Worm (Caenorhabditis elegans) whole organism, mixed stage, embryonic: ENCODE results near the gene nep-18.
"Not testable (repeated sequence)": the region's sequence is repeated elsewhere in the genome, so short reads cannot be mapped to it uniquely, and the experiment has no call there.

Experiments
- M03D4.4 ChIP-seq: sonication (generic microtip); optimal IDR thresholded peaks from 2 replicates; lab custom pipeline; 2017; ENCODE audit warnings: mild to moderate bottlenecking, missing genetic modification characterization, missing compliant biosample characterization
- blmp-1 ChIP-seq: fragments of 150-350 bp; optimal IDR thresholded peaks from 2 replicates; lab custom pipeline; 2014; ENCODE audit warnings: missing biosample characterization, missing genetic modification characterization
- ceh-43 ChIP-seq: fragments of 200-800 bp; sonication (Bioruptor generic); optimal IDR thresholded peaks from 2 replicates; lab custom pipeline; 2018; ENCODE audit warnings: mild to moderate bottlenecking, missing genetic modification characterization, moderate library complexity, missing compliant biosample characterization
- ceh-83 ChIP-seq: fragments of 200-800 bp; sonication (Bioruptor generic); optimal IDR thresholded peaks from 2 replicates; lab custom pipeline; 2018; ENCODE audit warnings: mild to moderate bottlenecking, missing genetic modification characterization, missing compliant biosample characterization
- ces-1 ChIP-seq: fragments of 150-350 bp; optimal IDR thresholded peaks from 2 replicates; lab custom pipeline; 2014; ENCODE audit warnings: missing biosample characterization, missing genetic modification reagents, missing genetic modification characterization
- drap-1 ChIP-seq: fragments of 200-800 bp; sonication (Bioruptor generic); optimal IDR thresholded peaks from 3 replicates; lab custom pipeline; 2018; ENCODE audit warnings: mild to moderate bottlenecking, missing genetic modification characterization, missing compliant biosample characterization
- elt-1 ChIP-seq: sonication (generic microtip); optimal IDR thresholded peaks from 2 replicates; lab custom pipeline; 2017; ENCODE audit warnings: missing genetic modification characterization, mild to moderate bottlenecking, missing compliant biosample characterization, antibody characterized with exemption, moderate library complexity, borderline replicate concordance; ENCODE audit not compliant: insufficient read depth
- elt-3 ChIP-seq: fragments of 150-350 bp; optimal IDR thresholded peaks from 2 replicates; lab custom pipeline; 2014; ENCODE audit warnings: missing biosample characterization, missing genetic modification characterization
- ham-2 ChIP-seq: fragments of 200-800 bp; sonication (Bioruptor generic); optimal IDR thresholded peaks from 2 replicates; lab custom pipeline; 2018; ENCODE audit warnings: mild to moderate bottlenecking, missing genetic modification characterization, missing compliant biosample characterization
- hlh-1 ChIP-seq: fragments of 150-350 bp; optimal IDR thresholded peaks from 2 replicates; lab custom pipeline; 2014; ENCODE audit warnings: missing biosample characterization, missing genetic modification reagents, missing genetic modification characterization
- lin-13 ChIP-seq: fragments of 150-350 bp; optimal IDR thresholded peaks from 2 replicates; lab custom pipeline; 2014; ENCODE audit warnings: missing biosample characterization, missing genetic modification characterization
- lin-32 ChIP-seq: fragments of 200-800 bp; sonication (Bioruptor generic); optimal IDR thresholded peaks from 2 replicates; lab custom pipeline; 2018; ENCODE audit warnings: mild to moderate bottlenecking, missing genetic modification characterization, missing compliant biosample characterization
- mab-5 ChIP-seq: fragments of 150-350 bp; optimal IDR thresholded peaks from 2 replicates; lab custom pipeline; 2014; ENCODE audit warnings: missing biosample characterization, missing genetic modification characterization
- mep-1 ChIP-seq: fragments of 150-350 bp; optimal IDR thresholded peaks from 2 replicates; lab custom pipeline; 2017; ENCODE audit warnings: missing biosample characterization, missing genetic modification reagents, missing genetic modification characterization, inconsistent platforms
- mls-2 ChIP-seq: sonication (generic microtip); optimal IDR thresholded peaks from 2 replicates; lab custom pipeline; 2016; ENCODE audit warnings: mild to moderate bottlenecking, missing genetic modification characterization, moderate library complexity, missing compliant biosample characterization
- nhr-12 ChIP-seq: fragments of 150-350 bp; optimal IDR thresholded peaks from 2 replicates; lab custom pipeline; 2014; ENCODE audit warnings: missing biosample characterization, missing genetic modification characterization
- nhr-2 ChIP-seq: fragments of 150-350 bp; optimal IDR thresholded peaks from 2 replicates; lab custom pipeline; 2014; ENCODE audit warnings: missing biosample characterization, missing genetic modification characterization
- nhr-237 ChIP-seq: fragments of 150-350 bp; optimal IDR thresholded peaks from 2 replicates; lab custom pipeline; 2014; ENCODE audit warnings: missing biosample characterization, missing genetic modification characterization
- nhr-28 ChIP-seq: fragments of 150-350 bp; optimal IDR thresholded peaks from 2 replicates; lab custom pipeline; 2014; ENCODE audit warnings: missing biosample characterization, missing genetic modification characterization
- nhr-76 ChIP-seq: sonication (generic microtip); optimal IDR thresholded peaks from 2 replicates; lab custom pipeline; 2017; ENCODE audit warnings: missing biosample characterization, missing genetic modification characterization
- pha-4 ChIP-seq: fragments of 150-350 bp; optimal IDR thresholded peaks from 2 replicates; lab custom pipeline; 2018; ENCODE audit warnings: missing biosample characterization, missing genetic modification reagents, missing genetic modification characterization
- sem-2 ChIP-seq: fragments of 200-800 bp; sonication (Bioruptor generic); optimal IDR thresholded peaks from 2 replicates; lab custom pipeline; 2018; ENCODE audit warnings: mild to moderate bottlenecking, missing genetic modification characterization, missing compliant biosample characterization
- snpc-4 ChIP-seq: fragments of 150-350 bp; optimal IDR thresholded peaks from 2 replicates; lab custom pipeline; 2014; ENCODE audit warnings: missing biosample characterization, missing genetic modification characterization
- sptf-1 ChIP-seq: sonication (generic microtip); optimal IDR thresholded peaks from 2 replicates; lab custom pipeline; 2017; ENCODE audit warnings: mild to moderate bottlenecking, missing genetic modification characterization, moderate library complexity, missing compliant biosample characterization
- tbx-8 ChIP-seq: fragments of 200-800 bp; sonication (Bioruptor generic); optimal IDR thresholded peaks from 2 replicates; lab custom pipeline; 2018; ENCODE audit warnings: mild to moderate bottlenecking, missing genetic modification characterization, moderate library complexity, missing compliant biosample characterization
- unc-120 ChIP-seq: sonication (generic microtip); optimal IDR thresholded peaks from 2 replicates; lab custom pipeline; 2017; ENCODE audit warnings: missing genetic modification characterization, missing compliant biosample characterization; ENCODE audit not compliant: poor library complexity, severe bottlenecking
- unc-39 ChIP-seq: fragments of 150-350 bp; optimal IDR thresholded peaks from 2 replicates; lab custom pipeline; 2014; ENCODE audit warnings: missing biosample characterization, missing genetic modification characterization
- zip-8 ChIP-seq: fragments of 150-350 bp; optimal IDR thresholded peaks from 2 replicates; lab custom pipeline; 2014; ENCODE audit warnings: missing biosample characterization, missing genetic modification characterization
- ztf-11 ChIP-seq: fragments of 150-350 bp; optimal IDR thresholded peaks from 2 replicates; lab custom pipeline; 2014; ENCODE audit warnings: missing biosample characterization, missing genetic modification characterization

nep-18 gene

DNA sequence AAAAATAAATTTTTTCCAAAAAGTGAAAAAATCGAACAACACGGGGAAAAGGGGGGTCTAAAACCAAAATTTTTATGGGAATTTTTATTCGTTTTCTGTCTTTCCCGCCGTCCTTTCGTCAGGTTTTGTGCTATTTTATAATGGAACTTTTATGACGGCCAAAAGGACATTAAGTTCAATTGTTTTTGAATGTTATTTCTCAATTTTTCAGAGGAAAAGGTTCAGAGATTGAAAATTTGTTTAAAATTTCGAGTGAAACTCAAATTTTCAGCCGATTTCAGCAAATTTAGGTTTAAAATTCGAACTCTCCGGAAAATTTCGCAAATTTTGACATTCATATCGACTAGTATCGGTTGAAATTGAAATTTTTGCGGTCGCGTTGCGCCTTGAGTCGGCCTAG, at the start of gene nep-18:
nep-18 (minus strand) TSS at position 101 of the 400 bp plus-strand sequence.
- TF ChIP-seq zip-8 = no peak
- TF ChIP-seq nhr-28 (tag; lab: Kevin White, UChicago) = no peak
- TF ChIP-seq mls-2 = no peak
- no peak for TF ChIP-seq hlh-1 (tag; lab: Kevin White, UChicago)
- TF ChIP-seq ztf-11 (tag; lab: Kevin White, UChicago) = no peak
- no peak for TF ChIP-seq nhr-76
- no peak for TF ChIP-seq ces-1
- no peak for TF ChIP-seq nhr-12
- TF ChIP-seq ceh-83 = no peak
- TF ChIP-seq snpc-4 = no peak
- TF ChIP-seq sptf-1 (tag; lab: Kevin White, UChicago) = no peak
- no peak for TF ChIP-seq lin-13 (tag; lab: Kevin White, UChicago)
- no peak for TF ChIP-seq mab-5 (tag; lab: Kevin White, UChicago)
- TF ChIP-seq unc-39 (tag; lab: Kevin White, UChicago) = no peak
- TF ChIP-seq lin-32 = no peak
- no peak for TF ChIP-seq mep-1 (tag; lab: Kevin White, UChicago)
- TF ChIP-seq elt-1 (tag; lab: Kevin White, UChicago) = no peak
- TF ChIP-seq, all 35 proteins: peak for 0

- TF ChIP-seq nhr-237 (tag; lab: Kevin White, UChicago); ceh-43 (GFP tag; lab: Kevin White, UChicago); nhr-2 (tag; lab: Kevin White, UChicago): not testable (repeated sequence)
Measured at ce11 chrII:2612278-2612677, 48.4 kb upstream of the nep-18 start, which contains the start of gene D2062.13. Gene D2062.13 (plus strand): TSS chrII:2612578.

DNA sequence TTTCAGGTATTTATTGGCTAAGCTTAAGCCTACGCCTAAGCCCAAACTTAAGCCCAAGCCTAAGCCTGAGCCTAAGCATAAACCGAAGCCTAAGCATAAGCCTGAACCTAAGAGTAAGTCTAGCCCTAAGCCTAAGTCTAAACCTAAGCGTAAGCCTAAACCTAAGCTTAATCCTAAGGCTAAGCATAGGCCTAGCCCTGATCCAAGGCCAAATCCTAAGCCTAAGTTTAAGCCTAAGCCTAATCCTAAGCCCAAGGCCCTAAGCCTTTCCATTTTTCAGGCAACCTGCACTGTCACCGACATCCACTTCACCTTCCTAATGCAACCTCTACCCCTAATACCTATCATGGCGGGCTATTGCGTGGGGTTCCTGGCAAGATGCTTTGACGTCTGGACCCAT, 47.1 kb upstream of the nep-18 start:
- TF ChIP-seq ztf-11 (tag; lab: Kevin White, UChicago) (no peak), unc-39 (tag; lab: Kevin White, UChicago) (no peak), elt-1 (tag; lab: Kevin White, UChicago) (no peak), ceh-43 (GFP tag; lab: Kevin White, UChicago) (no peak), mep-1 (tag; lab: Kevin White, UChicago) (no peak), M03D4.4 (tag; lab: Kevin White, UChicago) (no peak), nhr-76 (no peak)

DNA sequence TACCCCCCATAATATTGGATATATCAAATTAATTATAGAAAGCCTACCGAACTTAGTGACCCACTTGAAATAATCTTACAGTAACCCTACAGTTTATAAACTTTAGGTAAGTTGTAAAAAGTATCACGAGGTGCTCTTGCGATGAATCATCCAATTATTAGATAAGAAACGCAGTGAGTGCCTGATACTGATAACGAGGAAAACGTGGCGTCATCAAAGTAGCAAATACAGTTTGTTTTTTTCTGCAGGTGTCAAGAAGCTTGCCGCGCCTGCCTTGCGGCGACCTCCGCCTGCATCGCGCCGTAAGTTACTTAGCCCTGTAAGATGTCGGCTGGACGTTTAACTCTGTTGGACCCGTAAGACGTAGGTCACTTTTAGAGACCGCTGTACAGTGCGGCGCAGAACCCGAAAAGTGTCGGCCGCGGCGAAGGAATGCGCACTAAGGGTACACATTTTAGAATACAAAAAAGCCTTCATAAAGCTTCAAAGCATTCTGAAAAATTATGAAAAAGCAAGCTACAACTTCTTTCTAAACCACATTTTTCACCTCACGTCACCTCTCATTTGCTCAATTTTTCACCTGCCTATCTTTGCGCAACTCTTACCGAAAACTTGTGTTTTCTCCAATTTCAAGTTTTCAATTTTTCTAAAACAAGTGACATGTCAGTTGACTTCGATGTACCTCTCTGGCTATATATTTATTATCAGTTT, 46.5 kb upstream of the nep-18 start, which contains the start of gene sri-38:
sri-38 (plus strand) TSS at position 661 of the 711 bp plus-strand sequence.
- TF ChIP-seq sem-2 (GFP tag; lab: Kevin White, UChicago) (no peak), elt-1 (tag; lab: Kevin White, UChicago) (no peak), ham-2 (GFP tag; lab: Kevin White, UChicago) (no peak), ces-1 (no peak), pha-4 (no peak), mls-2 (no peak), tbx-8 (GFP tag; lab: Kevin White, UChicago) (no peak), blmp-1 (tag; lab: Kevin White, UChicago) (no peak), mab-5 (tag; lab: Kevin White, UChicago) (no peak), unc-120 (tag; lab: Kevin White, UChicago) (no peak), drap-1 (GFP tag; lab: Kevin White, UChicago) (no peak), nhr-28 (tag; lab: Kevin White, UChicago) (no peak), unc-39 (tag; lab: Kevin White, UChicago) (no peak), ztf-11 (tag; lab: Kevin White, UChicago) (no peak)

ce11 chrII:2605319-2605718, 41.4 kb upstream of the nep-18 start, which contains the start of gene sri-77:
Gene sri-77 (minus strand): TSS chrII:2605419.
- TF ChIP-seq ces-1 = no peak

DNA sequence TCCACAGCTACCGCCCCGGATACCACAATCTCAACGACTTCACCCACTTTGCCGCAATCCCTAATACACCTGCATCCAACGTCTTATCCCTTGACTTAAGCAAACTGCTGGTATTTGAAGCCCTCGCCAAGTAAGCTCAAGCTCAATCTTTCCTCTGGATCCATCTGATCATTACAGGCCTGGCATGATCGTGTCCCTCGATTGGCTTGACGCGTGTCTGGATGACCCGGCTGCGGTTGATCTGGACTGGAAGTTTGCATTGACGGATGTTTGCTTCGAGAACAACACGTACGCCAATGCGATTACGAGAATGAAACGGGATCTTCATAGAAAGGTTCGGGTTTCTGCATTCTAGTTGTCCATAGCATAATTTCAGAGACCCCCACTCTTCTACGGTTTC, 37.1 kb upstream of the nep-18 start:
- TF ChIP-seq ces-1 (no peak), zip-8 (no peak), mep-1 (tag; lab: Kevin White, UChicago) (no peak), sem-2 (GFP tag; lab: Kevin White, UChicago) (no peak), pha-4 (no peak), drap-1 (GFP tag; lab: Kevin White, UChicago) (no peak), elt-3 (tag; lab: Kevin White, UChicago) (no peak), M03D4.4 (tag; lab: Kevin White, UChicago) (no peak), lin-32 (no peak), nhr-12 (no peak), mls-2 (no peak), ham-2 (GFP tag; lab: Kevin White, UChicago) (no peak), elt-1 (tag; lab: Kevin White, UChicago) (no peak), lin-13 (tag; lab: Kevin White, UChicago) (no peak), snpc-4 (no peak), tbx-8 (GFP tag; lab: Kevin White, UChicago) (no peak), nhr-2 (tag; lab: Kevin White, UChicago) (no peak), ztf-11 (tag; lab: Kevin White, UChicago) (no peak)
